Worm (Caenorhabditis elegans) whole organism, L3 larva: ENCODE results near the gene T15H9.5.

ENCODE experiments used
- R02D3.7 ChIP-seq: fragments of 150-350 bp; optimal IDR thresholded peaks from 2 replicates; lab custom pipeline; 2014; ENCODE audit warnings: missing biosample characterization, missing genetic modification characterization
- aly-2 ChIP-seq: fragments of 150-350 bp; optimal IDR thresholded peaks from 2 replicates; lab custom pipeline; 2014; ENCODE audit warnings: missing biosample characterization, missing genetic modification characterization
- ama-1 ChIP-seq: fragments of 150-350 bp; optimal IDR thresholded peaks from 2 replicates; lab custom pipeline; 2018
- ceh-16 ChIP-seq: sonication (generic microtip); optimal IDR thresholded peaks from 2 replicates; lab custom pipeline; 2017; ENCODE audit warnings: missing biosample characterization, missing genetic modification characterization
- ceh-28 ChIP-seq: fragments of 150-350 bp; optimal IDR thresholded peaks from 2 replicates; lab custom pipeline; 2014; ENCODE audit warnings: missing biosample characterization, missing genetic modification reagents, missing genetic modification characterization
- ceh-82 ChIP-seq: fragments of 150-350 bp; optimal IDR thresholded peaks from 2 replicates; lab custom pipeline; 2014; ENCODE audit warnings: missing biosample characterization, missing genetic modification characterization
- daf-12 ChIP-seq: fragments of 150-350 bp; optimal IDR thresholded peaks from 2 replicates; lab custom pipeline; 2014; ENCODE audit warnings: missing biosample characterization, missing genetic modification reagents, missing genetic modification characterization
- egl-27 ChIP-seq: sonication (generic microtip); optimal IDR thresholded peaks from 4 replicates; lab custom pipeline; 2017; ENCODE audit warnings: missing biosample characterization, missing genetic modification reagents, missing genetic modification characterization
- elt-1 ChIP-seq: fragments of 150-350 bp; optimal IDR thresholded peaks from 2 replicates; lab custom pipeline; 2014; ENCODE audit warnings: missing biosample characterization, missing genetic modification characterization
- elt-2 ChIP-seq: sonication (generic microtip); optimal IDR thresholded peaks from 2 replicates; lab custom pipeline; 2016; ENCODE audit warnings: missing genetic modification reagents, mild to moderate bottlenecking, missing genetic modification characterization, missing compliant biosample characterization
- elt-3 ChIP-seq, 3 experiments: fragments of 150-350 bp in 1 of 3; sonication (generic microtip) in 2 of 3; optimal IDR thresholded peaks; 2 replicates in 2 of 3; 4 replicates in 1 of 3; lab custom pipeline; 2014 to 2017; ENCODE audit warnings: missing biosample characterization in 3 of 3, missing genetic modification characterization in 3 of 3
- fkh-2 ChIP-seq: fragments of 150-350 bp; optimal IDR thresholded peaks from 2 replicates; lab custom pipeline; 2014; ENCODE audit warnings: missing biosample characterization, missing genetic modification reagents, missing genetic modification characterization
- hmg-11 ChIP-seq: sonication (generic microtip); optimal IDR thresholded peaks from 2 replicates; lab custom pipeline; 2016; ENCODE audit warnings: missing genetic modification characterization, missing compliant biosample characterization
- jun-1 ChIP-seq: fragments of 150-350 bp; optimal IDR thresholded peaks from 2 replicates; lab custom pipeline; 2014; ENCODE audit warnings: missing biosample characterization, missing genetic modification reagents, missing genetic modification characterization
- lsy-12 ChIP-seq: sonication (generic microtip); optimal IDR thresholded peaks from 2 replicates; lab custom pipeline; 2016; ENCODE audit warnings: mild to moderate bottlenecking, missing genetic modification characterization, missing compliant biosample characterization
- mdl-1 ChIP-seq: fragments of 150-350 bp; optimal IDR thresholded peaks from 2 replicates; lab custom pipeline; 2014; ENCODE audit warnings: missing biosample characterization, missing genetic modification characterization
- nfya-1 ChIP-seq: sonication (generic microtip); optimal IDR thresholded peaks from 2 replicates; lab custom pipeline; 2017; ENCODE audit warnings: missing genetic modification characterization, mild to moderate bottlenecking, missing compliant biosample characterization, antibody characterized with exemption, moderate library complexity; ENCODE audit not compliant: insufficient read depth
- nhr-11 ChIP-seq: fragments of 150-350 bp; optimal IDR thresholded peaks from 2 replicates; lab custom pipeline; 2014; ENCODE audit warnings: missing biosample characterization, missing genetic modification characterization
- nhr-12 ChIP-seq: fragments of 150-350 bp; optimal IDR thresholded peaks from 2 replicates; lab custom pipeline; 2014; ENCODE audit warnings: missing biosample characterization, missing genetic modification characterization
- nhr-23 ChIP-seq: fragments of 150-350 bp; optimal IDR thresholded peaks from 2 replicates; lab custom pipeline; 2014; ENCODE audit warnings: missing biosample characterization, missing genetic modification reagents, missing genetic modification characterization
- nhr-237 ChIP-seq: fragments of 150-350 bp; optimal IDR thresholded peaks from 2 replicates; lab custom pipeline; 2014; ENCODE audit warnings: missing biosample characterization, missing genetic modification characterization
- nhr-25 ChIP-seq: sonication (generic microtip); optimal IDR thresholded peaks from 2 replicates; lab custom pipeline; 2017; ENCODE audit warnings: missing biosample characterization, missing genetic modification characterization
- nhr-28 ChIP-seq: fragments of 150-350 bp; optimal IDR thresholded peaks from 2 replicates; lab custom pipeline; 2014; ENCODE audit warnings: missing biosample characterization, missing genetic modification characterization
- nhr-43 ChIP-seq: sonication (generic microtip); optimal IDR thresholded peaks from 2 replicates; lab custom pipeline; 2016; ENCODE audit warnings: mild to moderate bottlenecking, missing genetic modification characterization, missing compliant biosample characterization; ENCODE audit not compliant: poor library complexity, severe bottlenecking
- nhr-76 ChIP-seq: fragments of 150-350 bp; sonication (generic microtip); optimal IDR thresholded peaks from 5 replicates; lab custom pipeline; 2014; ENCODE audit warnings: missing biosample characterization, missing genetic modification characterization
- nhr-77 ChIP-seq: fragments of 150-350 bp; optimal IDR thresholded peaks from 2 replicates; lab custom pipeline; 2014; ENCODE audit warnings: missing biosample characterization, missing genetic modification characterization
- pha-4 ChIP-seq: fragments of 150-350 bp; optimal IDR thresholded peaks from 2 replicates; lab custom pipeline; 2014; ENCODE audit warnings: missing biosample characterization, missing genetic modification reagents, missing genetic modification characterization
- pqm-1 ChIP-seq: fragments of 150-350 bp; optimal IDR thresholded peaks from 2 replicates; lab custom pipeline; 2017; ENCODE audit warnings: missing biosample characterization, missing genetic modification characterization, inconsistent platforms
- sea-2 ChIP-seq: fragments of 150-350 bp; sonication (generic microtip); optimal IDR thresholded peaks from 4 replicates; lab custom pipeline; 2014; ENCODE audit warnings: missing biosample characterization, missing genetic modification reagents, missing genetic modification characterization
- skn-1 ChIP-seq: fragments of 150-350 bp; optimal IDR thresholded peaks from 2 replicates; lab custom pipeline; 2014; ENCODE audit warnings: missing biosample characterization, missing genetic modification characterization
- snpc-4 ChIP-seq: fragments of 150-350 bp; optimal IDR thresholded peaks from 2 replicates; lab custom pipeline; 2014; ENCODE audit warnings: missing biosample characterization, missing genetic modification characterization
- tbx-2 ChIP-seq: sonication (generic microtip); optimal IDR thresholded peaks from 2 replicates; lab custom pipeline; 2016; ENCODE audit warnings: mild to moderate bottlenecking, missing genetic modification characterization, missing compliant biosample characterization
- unc-39 ChIP-seq: sonication (generic microtip); optimal IDR thresholded peaks from 4 replicates; lab custom pipeline; 2017; ENCODE audit warnings: missing biosample characterization, missing genetic modification characterization
- unc-62 ChIP-seq: fragments of 150-350 bp; sonication (generic microtip); optimal IDR thresholded peaks from 4 replicates; lab custom pipeline; 2014; ENCODE audit warnings: missing biosample characterization, missing genetic modification reagents, missing genetic modification characterization
- zag-1 ChIP-seq: fragments of 150-350 bp; optimal IDR thresholded peaks from 2 replicates; lab custom pipeline; 2014; ENCODE audit warnings: missing biosample characterization, missing genetic modification characterization
- ztf-11 ChIP-seq: fragments of 150-350 bp; optimal IDR thresholded peaks from 2 replicates; lab custom pipeline; 2014; ENCODE audit warnings: missing biosample characterization, missing genetic modification characterization

T15H9.5 gene

DNA sequence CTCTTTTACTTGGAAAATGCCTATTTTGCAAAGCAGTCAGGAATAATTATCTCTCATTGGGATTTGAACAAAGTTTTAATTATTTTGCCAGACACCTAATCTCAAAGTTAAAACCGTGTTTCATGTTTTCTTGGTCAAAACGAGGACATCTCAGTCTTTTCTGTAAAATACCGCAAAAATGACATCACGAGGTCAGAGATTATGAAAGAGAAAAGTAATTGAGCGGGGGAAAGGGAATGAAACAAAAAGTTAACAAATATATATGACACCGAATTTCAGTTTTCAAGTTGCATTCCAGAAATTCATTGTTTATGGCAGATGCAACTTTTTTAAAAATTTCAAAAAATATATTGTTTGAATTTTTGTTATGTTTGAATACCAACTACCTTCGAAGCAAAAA, 8.7 kb downstream of the T15H9.5 start:
- TF ChIP-seq nhr-11 (tag; lab: Kevin White, UChicago) = peak; percentile 34
- peak; percentile 12 for TF ChIP-seq ama-1 (lab: Kevin White, UChicago)
- no peak for TF ChIP-seq R02D3.7
- peak; percentile 44 for TF ChIP-seq nhr-23 (tag; lab: Kevin White, UChicago)
- TF ChIP-seq elt-2 (tag; lab: Kevin White, UChicago) = no peak
- TF ChIP-seq pqm-1 = no peak

DNA sequence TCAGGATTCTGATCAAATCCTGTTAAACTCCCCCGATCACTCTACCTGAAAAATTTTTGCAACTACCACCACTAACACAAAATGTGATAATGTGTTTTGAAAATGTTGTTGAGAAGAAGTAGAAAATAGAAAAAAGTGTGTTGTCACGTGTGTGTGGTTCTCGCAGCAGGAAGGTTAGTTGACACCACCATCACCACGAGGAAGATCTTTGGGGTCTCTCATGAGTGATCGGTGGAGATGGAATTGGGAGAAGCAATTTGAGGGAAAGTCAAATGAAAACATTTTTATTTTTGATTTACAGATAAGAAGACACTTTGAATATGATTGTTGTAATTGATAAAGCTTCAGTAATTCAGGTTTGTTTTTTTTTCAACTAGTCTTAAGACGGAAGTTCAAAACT, 9.6 kb downstream of the T15H9.5 start:
- no peak for TF ChIP-seq daf-12 (tag; lab: Kevin White, UChicago)
- no peak for TF ChIP-seq R02D3.7
- TF ChIP-seq unc-39 = no peak
- peak; percentile 53 for TF ChIP-seq elt-2 (tag; lab: Kevin White, UChicago)
- TF ChIP-seq zag-1 (tag; lab: Kevin White, UChicago) = no peak
- TF ChIP-seq tbx-2 (tag; lab: Kevin White, UChicago) = no peak
- TF ChIP-seq nhr-237 (tag; lab: Kevin White, UChicago) = no peak
- peak; percentile 77 for TF ChIP-seq nhr-23 (tag; lab: Kevin White, UChicago)
- no peak for TF ChIP-seq ceh-28 (tag; lab: Kevin White, UChicago)
- no peak for TF ChIP-seq nhr-12 (tag; lab: Kevin White, UChicago)
- TF ChIP-seq nhr-43 (tag; lab: Kevin White, UChicago) = peak; percentile 68
- TF ChIP-seq ceh-82 (tag; lab: Kevin White, UChicago) = no peak
- TF ChIP-seq egl-27 (tag; lab: Kevin White, UChicago) = no peak
- no peak for TF ChIP-seq hmg-11 (tag; lab: Kevin White, UChicago)
- no peak for TF ChIP-seq ceh-16 (tag; lab: Kevin White, UChicago)
- peak; percentile 83 for TF ChIP-seq elt-1
- TF ChIP-seq skn-1 (tag; lab: Kevin White, UChicago) = no peak
- TF ChIP-seq nhr-28 (tag; lab: Kevin White, UChicago) = no peak
- peak; percentile 77 for TF ChIP-seq ama-1 (lab: Kevin White, UChicago)
- TF ChIP-seq mdl-1 (tag; lab: Kevin White, UChicago) = peak; percentile 40
- TF ChIP-seq pqm-1 = peak; percentile 45
- TF ChIP-seq jun-1 (tag; lab: Kevin White, UChicago) = peak; percentile 41
- peak; percentile 16 for TF ChIP-seq pha-4 (tag; lab: Kevin White, UChicago)
- TF ChIP-seq ztf-11 = no peak
- no peak for TF ChIP-seq fkh-2
- TF ChIP-seq sea-2 = no peak
- peak; percentile 69 for TF ChIP-seq nhr-25 (tag; lab: Kevin White, UChicago)
- peak; percentile 79 for TF ChIP-seq nhr-11 (tag; lab: Kevin White, UChicago)
- peak; percentile 26 for TF ChIP-seq nfya-1
- no peak for TF ChIP-seq snpc-4
- TF ChIP-seq nhr-76 = no peak
- TF ChIP-seq elt-3 (tag; optimal IDR thresholded peaks at IDR 0.05; lab: Kevin White, UChicago) = no peak
- TF ChIP-seq, all 47 proteins: peak for 12

DNA sequence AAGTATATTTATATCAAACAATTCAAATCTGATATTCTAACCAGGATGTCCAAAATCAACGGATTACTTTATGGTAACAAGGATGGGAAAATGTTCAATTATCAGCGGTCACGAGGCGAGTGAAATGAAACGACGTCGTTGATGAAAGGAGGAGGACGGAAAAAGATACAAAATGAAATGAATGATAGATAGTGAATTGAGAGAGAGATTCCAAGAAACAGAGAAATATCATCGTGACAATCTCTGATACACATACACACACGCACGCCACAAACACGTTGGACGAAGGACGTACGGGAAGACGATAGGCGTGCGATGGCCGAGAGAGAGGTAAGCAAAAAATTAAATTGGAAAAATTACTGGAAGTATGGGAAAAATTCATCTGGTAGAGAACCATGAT, 10.2 kb downstream of the T15H9.5 start:
- TF ChIP-seq nhr-11 (tag; lab: Kevin White, UChicago) = peak; percentile 71
- peak; percentile 28 for TF ChIP-seq pha-4 (tag; lab: Kevin White, UChicago)
- TF ChIP-seq aly-2 (tag; lab: Kevin White, UChicago) = no peak
- TF ChIP-seq nhr-25 (tag; lab: Kevin White, UChicago) = peak; percentile 91
- peak; percentile 33 for TF ChIP-seq tbx-2 (tag; lab: Kevin White, UChicago)
- TF ChIP-seq ceh-28 (tag; lab: Kevin White, UChicago) = peak; percentile 24
- TF ChIP-seq nhr-77 (tag; lab: Kevin White, UChicago) = no peak
- peak; percentile 53 for TF ChIP-seq nfya-1
- peak; percentile 71 for TF ChIP-seq elt-2 (tag; lab: Kevin White, UChicago)
- peak; percentile 2 for TF ChIP-seq skn-1 (tag; lab: Kevin White, UChicago)
- TF ChIP-seq nhr-76 = no peak
- peak; percentile 81 for TF ChIP-seq ama-1 (lab: Kevin White, UChicago)
- peak; percentile 70 for TF ChIP-seq jun-1 (tag; lab: Kevin White, UChicago)
- TF ChIP-seq unc-39 = no peak
- peak; percentile 71 for TF ChIP-seq pqm-1
- peak; percentile 80 for TF ChIP-seq nhr-43 (tag; lab: Kevin White, UChicago)
- no peak for TF ChIP-seq snpc-4
- TF ChIP-seq lsy-12 (tag; lab: Kevin White, UChicago) = peak; percentile 39
- TF ChIP-seq unc-62 = peak; percentile 30
- peak; percentile 91 for TF ChIP-seq mdl-1 (tag; lab: Kevin White, UChicago)
- no peak for TF ChIP-seq nhr-12 (tag; lab: Kevin White, UChicago)
- peak; percentile 91 for TF ChIP-seq nhr-23 (tag; lab: Kevin White, UChicago)
- TF ChIP-seq, all 47 proteins: peak for 16
